Worm (Caenorhabditis elegans) whole organism, L2 larva: ENCODE results near the gene saeg-2.

Source experiments
- aly-2 ChIP-seq: fragments of 150-350 bp; optimal IDR thresholded peaks from 2 replicates; lab custom pipeline; 2014; ENCODE audit warnings: missing biosample characterization, missing genetic modification characterization
- ama-1 ChIP-seq: fragments of 150-350 bp; optimal IDR thresholded peaks from 2 replicates; lab custom pipeline; 2018; ENCODE audit warnings: inconsistent platforms
- blmp-1 ChIP-seq: sonication (generic microtip); optimal IDR thresholded peaks from 2 replicates; lab custom pipeline; 2017; ENCODE audit warnings: missing genetic modification characterization, mild to moderate bottlenecking, missing compliant biosample characterization, antibody characterized with exemption, moderate library complexity; ENCODE audit not compliant: insufficient read depth
- nhr-77 ChIP-seq: fragments of 150-350 bp; optimal IDR thresholded peaks from 2 replicates; lab custom pipeline; 2014; ENCODE audit warnings: missing biosample characterization, missing genetic modification characterization
- zag-1 ChIP-seq: fragments of 150-350 bp; optimal IDR thresholded peaks from 2 replicates; lab custom pipeline; 2014; ENCODE audit warnings: missing biosample characterization, missing genetic modification characterization

DNA sequence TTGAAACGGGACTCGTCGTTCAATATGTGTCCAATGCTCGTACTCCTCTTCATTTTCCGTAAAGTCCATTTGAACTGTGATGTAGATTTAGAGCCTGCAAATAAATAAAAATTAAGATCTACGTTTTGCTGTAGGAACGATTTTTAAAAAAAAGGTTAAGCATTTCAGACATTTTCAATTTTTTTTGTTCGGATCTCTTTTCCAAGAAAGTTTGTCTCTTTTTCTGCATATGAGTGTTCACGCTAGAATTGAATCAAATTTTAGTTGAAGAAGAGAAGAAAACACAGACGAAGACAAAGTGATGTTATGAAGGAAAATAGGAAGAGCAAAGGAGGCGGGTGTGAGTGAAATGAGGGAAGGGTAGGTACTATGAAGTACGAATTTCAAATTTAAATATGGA is 24.8 kb upstream of the saeg-2 start, which contains the start of gene npr-29:
- TF ChIP-seq blmp-1, result no peak
- no peak for TF ChIP-seq nhr-77 (tag; lab: Kevin White, UChicago)
- TF ChIP-seq ama-1 (lab: Kevin White, UChicago), result no peak
- no peak for TF ChIP-seq aly-2
- no peak for TF ChIP-seq zag-1 (tag; lab: Kevin White, UChicago)
